Worm (Caenorhabditis elegans) whole organism, L3 larva: ENCODE data around the gene col-141.

ENCODE experiments used
- aly-2 ChIP-seq: fragments of 150-350 bp; optimal IDR thresholded peaks from 2 replicates; lab custom pipeline; 2014; ENCODE audit warnings: missing biosample characterization, missing genetic modification characterization
- elt-2 ChIP-seq: sonication (generic microtip); optimal IDR thresholded peaks from 2 replicates; lab custom pipeline; 2016; ENCODE audit warnings: missing genetic modification reagents, mild to moderate bottlenecking, missing genetic modification characterization, missing compliant biosample characterization
- fos-1 ChIP-seq: fragments of 150-350 bp; optimal IDR thresholded peaks from 2 replicates; lab custom pipeline; 2014; ENCODE audit warnings: missing biosample characterization, missing genetic modification characterization
- lin-15B ChIP-seq: fragments of 150-350 bp; optimal IDR thresholded peaks from 2 replicates; lab custom pipeline; 2014; ENCODE audit warnings: missing biosample characterization, missing genetic modification characterization
- nhr-12 ChIP-seq: fragments of 150-350 bp; optimal IDR thresholded peaks from 2 replicates; lab custom pipeline; 2014; ENCODE audit warnings: missing biosample characterization, missing genetic modification characterization
- nhr-23 ChIP-seq: fragments of 150-350 bp; optimal IDR thresholded peaks from 2 replicates; lab custom pipeline; 2014; ENCODE audit warnings: missing biosample characterization, missing genetic modification reagents, missing genetic modification characterization
- skn-1 ChIP-seq: fragments of 150-350 bp; optimal IDR thresholded peaks from 2 replicates; lab custom pipeline; 2014; ENCODE audit warnings: missing biosample characterization, missing genetic modification characterization
- unc-39 ChIP-seq: sonication (generic microtip); optimal IDR thresholded peaks from 4 replicates; lab custom pipeline; 2017; ENCODE audit warnings: missing biosample characterization, missing genetic modification characterization
- unc-62 ChIP-seq: fragments of 150-350 bp; sonication (generic microtip); optimal IDR thresholded peaks from 4 replicates; lab custom pipeline; 2014; ENCODE audit warnings: missing biosample characterization, missing genetic modification reagents, missing genetic modification characterization
- zag-1 ChIP-seq: fragments of 150-350 bp; optimal IDR thresholded peaks from 2 replicates; lab custom pipeline; 2014; ENCODE audit warnings: missing biosample characterization, missing genetic modification characterization
- ztf-11 ChIP-seq: fragments of 150-350 bp; optimal IDR thresholded peaks from 2 replicates; lab custom pipeline; 2014; ENCODE audit warnings: missing biosample characterization, missing genetic modification characterization

- TF ChIP-seq nhr-12: no peak
- TF ChIP-seq aly-2 (tag; lab: Kevin White, UChicago): no peak
- TF ChIP-seq unc-62: no peak
- no peak for TF ChIP-seq unc-39 (tag; lab: Kevin White, UChicago)
- TF ChIP-seq lin-15B (tag; lab: Kevin White, UChicago): no peak
- no peak for TF ChIP-seq zag-1
- no peak for TF ChIP-seq fos-1 (tag; lab: Kevin White, UChicago)
- TF ChIP-seq nhr-23: no peak
- no peak for TF ChIP-seq elt-2 (tag; lab: Kevin White, UChicago)
- TF ChIP-seq skn-1 (tag; lab: Kevin White, UChicago): no peak
- TF ChIP-seq ztf-11 (tag; lab: Kevin White, UChicago): no peak
Observed at ce11 chrV:6792565-6792964, 36.9 kb upstream of the col-141 start, which contains the start of gene gck-2.
